Worm (Caenorhabditis elegans) whole organism, midembryonic: ENCODE measurements around the gene F15D4.4.

Experiments
- T22C8.4 ChIP-seq: fragments of 200-800 bp; sonication (Bioruptor generic); IDR thresholded peaks from 2 replicates; pipeline ENCODE4 v1.3.6; 2022; ENCODE audit warnings: missing genetic modification characterization, missing compliant biosample characterization
- cog-1 ChIP-seq: sonication (generic microtip); optimal IDR thresholded peaks from 2 replicates; lab custom pipeline; 2016; ENCODE audit warnings: missing genetic modification characterization, missing compliant biosample characterization
- flt-1 ChIP-seq: fragments of 200-800 bp; sonication (Bioruptor generic); IDR thresholded peaks from 2 replicates; pipeline ENCODE4 v1.3.6; 2022; ENCODE audit warnings: missing genetic modification characterization, missing compliant biosample characterization
- med-1 ChIP-seq: sonication (generic microtip); optimal IDR thresholded peaks from 2 replicates; lab custom pipeline; 2017; ENCODE audit warnings: missing genetic modification characterization, mild to moderate bottlenecking, missing compliant biosample characterization, antibody characterized with exemption, missing genetic modification reagents; ENCODE audit not compliant: insufficient read depth
- tab-1 ChIP-seq: fragments of 200-800 bp; sonication (Bioruptor generic); IDR thresholded peaks from 2 replicates; pipeline ENCODE4 v1.3.6; 2022; ENCODE audit warnings: missing genetic modification characterization, missing compliant biosample characterization
- ztf-23 ChIP-seq: fragments of 200-800 bp; sonication (Bioruptor generic); IDR thresholded peaks from 2 replicates; pipeline ENCODE4 v1.3.6; 2022; ENCODE audit warnings: missing genetic modification reagents, missing genetic modification characterization, missing compliant biosample characterization
- ztf-29 ChIP-seq: fragments of 200-800 bp; sonication (Bioruptor generic); IDR thresholded peaks from 2 replicates; pipeline ENCODE4 v1.3.6; 2022; ENCODE audit warnings: missing genetic modification reagents, missing genetic modification characterization, missing compliant biosample characterization

DNA sequence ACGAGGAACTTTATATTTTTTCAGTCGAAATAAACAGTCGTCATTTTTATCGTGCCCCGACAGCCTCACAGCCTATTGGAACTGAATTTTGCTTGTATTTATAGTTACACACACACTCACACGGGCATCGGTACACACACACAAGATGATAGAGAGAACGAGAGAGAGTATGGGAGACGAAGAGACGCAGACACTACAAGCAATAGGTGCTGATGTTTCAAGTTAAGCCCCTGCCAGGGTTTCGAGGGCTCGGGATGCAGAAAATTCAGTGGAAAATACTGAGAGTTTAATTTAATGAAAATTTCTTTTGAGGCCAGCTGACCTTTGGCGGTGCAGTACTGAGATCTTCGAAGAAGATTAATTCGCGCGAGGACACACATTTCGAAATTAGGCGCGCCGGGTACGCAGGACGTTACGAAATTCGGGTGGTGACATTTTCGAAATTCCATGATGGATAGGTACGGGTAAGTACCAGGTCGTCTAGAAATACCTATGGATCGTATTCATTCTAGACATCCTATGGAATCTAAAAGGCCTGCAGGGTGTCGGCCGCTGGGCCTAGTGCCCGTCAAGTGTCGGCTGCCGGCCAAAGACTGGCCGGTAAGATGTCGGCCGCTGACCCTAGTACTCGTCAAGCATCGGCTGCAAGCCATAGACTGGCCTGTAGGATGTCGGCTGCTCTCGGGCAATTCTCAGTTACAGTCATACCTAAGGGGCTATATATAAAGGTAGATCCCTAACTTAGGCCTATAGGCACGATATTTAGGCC lies 47.8 kb upstream of the F15D4.4 start:
- TF ChIP-seq cog-1 (tag; lab: Kevin White, UChicago) (no peak), flt-1 (no peak), ztf-23 (GFP tag; lab: Robert Waterston, UW) (no peak), T22C8.4 (GFP tag; lab: Robert Waterston, UW) (no peak), tab-1 (GFP tag; lab: Robert Waterston, UW) (no peak), med-1 (GFP tag; lab: Kevin White, UChicago) (no peak), ztf-29 (GFP tag; lab: Robert Waterston, UW) (no peak)
